Fruit fly (Drosophila melanogaster) whole organism, adult: ENCODE data around the gene CG31862.

ENCODE experiments used
- CG12768 ChIP-seq: fragments of 200-800 bp; sonication (Bioruptor generic); optimal IDR thresholded peaks from 2 replicates; lab custom pipeline; 2017; ENCODE audit warnings: missing biosample characterization, missing genetic modification characterization, mild to moderate bottlenecking, moderate library complexity, missing genetic modification reagents
- CG14711 ChIP-seq: fragments of 200-800 bp; sonication (Bioruptor generic); optimal IDR thresholded peaks from 2 replicates; lab custom pipeline; 2018; ENCODE audit warnings: missing biosample characterization, mild to moderate bottlenecking, missing genetic modification characterization, moderate library complexity
- CG1620 ChIP-seq: fragments of 200-800 bp; sonication (Bioruptor generic); optimal IDR thresholded peaks from 2 replicates; lab custom pipeline; 2016; ENCODE audit warnings: missing biosample characterization, missing genetic modification characterization
- CG7045 ChIP-seq: fragments of 200-800 bp; sonication (Bioruptor generic); optimal IDR thresholded peaks from 2 replicates; lab custom pipeline; 2017; ENCODE audit warnings: missing biosample characterization, mild to moderate bottlenecking, missing genetic modification characterization
- Clk ChIP-seq: fragments of 200-800 bp; sonication (Bioruptor generic); optimal IDR thresholded peaks from 2 replicates; lab custom pipeline; 2017; ENCODE audit warnings: missing biosample characterization, missing genetic modification characterization
- Crg-1 ChIP-seq: fragments of 200-800 bp; sonication (Bioruptor generic); optimal IDR thresholded peaks from 2 replicates; lab custom pipeline; 2016; ENCODE audit warnings: missing biosample characterization, missing genetic modification characterization
- kay ChIP-seq: fragments of 200-800 bp; sonication (Bioruptor generic); peaks from one replicate; lab custom pipeline; 2016; ENCODE audit warnings: missing biosample characterization, missing genetic modification characterization, borderline replicate concordance
- pad ChIP-seq: fragments of 200-800 bp; sonication (Bioruptor generic); optimal IDR thresholded peaks from 3 replicates; lab custom pipeline; 2017; ENCODE audit warnings: missing biosample characterization, missing genetic modification characterization, mild to moderate bottlenecking, moderate library complexity, missing genetic modification reagents
- tj ChIP-seq: fragments of 200-800 bp; sonication (Bioruptor generic); optimal IDR thresholded peaks from 3 replicates; lab custom pipeline; 2017; ENCODE audit warnings: missing biosample characterization, mild to moderate bottlenecking, missing genetic modification characterization, moderate library complexity

- TF ChIP-seq kay (GFP tag; lab: Kevin White, UChicago) (no peak), tj (GFP tag; lab: Kevin White, UChicago) (no peak), pad (GFP tag; lab: Kevin White, UChicago) (no peak), Clk (no peak), CG12768 (GFP tag; lab: Kevin White, UChicago) (no peak), Crg-1 (GFP tag; lab: Kevin White, UChicago) (no peak), CG1620 (GFP tag; lab: Kevin White, UChicago) (no peak), CG7045 (GFP tag; lab: Kevin White, UChicago) (no peak), CG14711 (tag; lab: Kevin White, UChicago) (no peak)
These were observed 7.7 kb downstream of the CG31862 start for dm6 chr2L:12346163-12346892.
